Fruit fly (Drosophila melanogaster) whole organism, embryonic: ENCODE data around the gene CG7378.

ENCODE experiments used
- Atf6 ChIP-seq: fragments of 200-800 bp; sonication (Bioruptor generic); IDR thresholded peaks from 2 replicates; pipeline ENCODE4 v1.3.6; 2022; ENCODE audit warnings: missing biosample characterization, missing genetic modification characterization
- CG10654 ChIP-seq: fragments of 200-800 bp; sonication (Bioruptor generic); optimal IDR thresholded peaks from 2 replicates; lab custom pipeline; 2016; ENCODE audit warnings: missing biosample characterization, missing genetic modification characterization
- CG11504 ChIP-seq: fragments of 200-800 bp; sonication (Bioruptor generic); optimal IDR thresholded peaks from 3 replicates; lab custom pipeline; 2019; ENCODE audit warnings: missing biosample characterization, mild to moderate bottlenecking, missing genetic modification characterization, moderate library complexity
- CG11696 ChIP-seq: fragments of 200-800 bp; sonication (Bioruptor generic); IDR thresholded peaks from 2 replicates; pipeline ENCODE4 v1.3.6; 2022; ENCODE audit warnings: missing biosample characterization, missing genetic modification characterization
- CG12071 ChIP-seq: fragments of 200-800 bp; sonication (Bioruptor generic); optimal IDR thresholded peaks from 3 replicates; lab custom pipeline; 2018; ENCODE audit warnings: missing biosample characterization, mild to moderate bottlenecking, missing genetic modification characterization
- CG12391 ChIP-seq: fragments of 200-800 bp; sonication (Bioruptor generic); optimal IDR thresholded peaks from 3 replicates; lab custom pipeline; 2018; ENCODE audit warnings: missing biosample characterization, mild to moderate bottlenecking, missing genetic modification characterization, moderate library complexity
- CG13123 ChIP-seq: fragments of 200-800 bp; sonication (Bioruptor generic); optimal IDR thresholded peaks from 2 replicates; lab custom pipeline; 2016; ENCODE audit warnings: missing biosample characterization, missing genetic modification characterization
- CG14014 ChIP-seq: fragments of 200-800 bp; sonication (Bioruptor generic); IDR thresholded peaks from 2 replicates; pipeline ENCODE4 v1.3.6; 2022; ENCODE audit warnings: missing biosample characterization, missing genetic modification characterization
- CG15269 ChIP-seq: fragments of 200-800 bp; sonication (Bioruptor generic); optimal IDR thresholded peaks from 2 replicates; lab custom pipeline; 2018; ENCODE audit warnings: missing biosample characterization, mild to moderate bottlenecking, missing genetic modification characterization, moderate library complexity
- CG16779 ChIP-seq: fragments of 200-800 bp; sonication (Bioruptor generic); IDR thresholded peaks from 2 replicates; pipeline ENCODE4 v1.3.6; 2022; ENCODE audit warnings: missing biosample characterization, missing genetic modification characterization
- CG16815 ChIP-seq: fragments of 200-800 bp; sonication (Bioruptor generic); optimal IDR thresholded peaks from 3 replicates; lab custom pipeline; 2017; ENCODE audit warnings: missing biosample characterization, mild to moderate bottlenecking, missing genetic modification characterization
- CG17385 ChIP-seq: fragments of 200-800 bp; sonication (Bioruptor generic); optimal IDR thresholded peaks from 3 replicates; lab custom pipeline; 2018; ENCODE audit warnings: missing biosample characterization, mild to moderate bottlenecking, missing genetic modification characterization
- CG2712 ChIP-seq: fragments of 200-800 bp; optimal IDR thresholded peaks from 3 replicates; lab custom pipeline; 2019; ENCODE audit warnings: missing biosample characterization, mild to moderate bottlenecking, missing genetic modification characterization, moderate library complexity
- CG32767 ChIP-seq: fragments of 200-800 bp; sonication (Bioruptor generic); IDR thresholded peaks from 2 replicates; pipeline ENCODE4 v1.3.6; 2022; ENCODE audit warnings: missing biosample characterization, missing genetic modification characterization
- CG32772 ChIP-seq: fragments of 200-800 bp; sonication (Bioruptor generic); IDR thresholded peaks from 2 replicates; pipeline ENCODE4 v1.3.6; 2022; ENCODE audit warnings: missing biosample characterization, missing genetic modification characterization
- CG33213 ChIP-seq: fragments of 200-800 bp; sonication (Bioruptor generic); optimal IDR thresholded peaks from 3 replicates; lab custom pipeline; 2016; ENCODE audit warnings: missing biosample characterization, missing genetic modification characterization
- CG43689 ChIP-seq: fragments of 200-800 bp; sonication (Bioruptor generic); IDR thresholded peaks from 2 replicates; pipeline ENCODE4 v1.3.6; 2022; ENCODE audit warnings: missing biosample characterization, missing genetic modification characterization
- CG7372 ChIP-seq: fragments of 200-800 bp; sonication (Bioruptor generic); IDR thresholded peaks from 2 replicates; pipeline ENCODE4 v1.3.6; 2022; ENCODE audit warnings: missing biosample characterization, missing genetic modification characterization
- CG7556 ChIP-seq: fragments of 200-800 bp; sonication (Bioruptor generic); optimal IDR thresholded peaks from 2 replicates; lab custom pipeline; 2017; ENCODE audit warnings: missing biosample characterization, mild to moderate bottlenecking, missing genetic modification characterization
- CG8924 ChIP-seq: fragments of 200-800 bp; optimal IDR thresholded peaks from 3 replicates; lab custom pipeline; 2019; ENCODE audit warnings: missing biosample characterization, mild to moderate bottlenecking, missing genetic modification characterization, moderate library complexity
- CG9609 ChIP-seq: fragments of 200-800 bp; sonication (Bioruptor generic); optimal IDR thresholded peaks from 3 replicates; lab custom pipeline; 2016; ENCODE audit warnings: missing biosample characterization, missing genetic modification characterization
- CG9876 ChIP-seq: fragments of 200-800 bp; sonication (Bioruptor generic); optimal IDR thresholded peaks from 2 replicates; lab custom pipeline; 2016; ENCODE audit warnings: missing biosample characterization, missing genetic modification characterization
- CHES-1-like ChIP-seq: fragments of 200-800 bp; sonication (Bioruptor generic); optimal IDR thresholded peaks from 2 replicates; lab custom pipeline; 2016; ENCODE audit warnings: missing biosample characterization, missing genetic modification characterization
- D ChIP-seq, 2 experiments: fragments of 200-800 bp in 1 of 2; fragments of >200 bp in 1 of 2; sonication (Bioruptor generic) in 1 of 2; optimal IDR thresholded peaks; 2 replicates in 1 of 2; 3 replicates in 1 of 2; lab custom pipeline; 2017; ENCODE audit warnings: mild to moderate bottlenecking in 1 of 2, missing biosample characterization in 1 of 2, missing genetic modification characterization in 1 of 2, missing genetic modification reagents in 1 of 2
- D19A ChIP-seq: fragments of 200-800 bp; optimal IDR thresholded peaks from 3 replicates; lab custom pipeline; 2019; ENCODE audit warnings: missing biosample characterization, mild to moderate bottlenecking, missing genetic modification characterization, moderate library complexity
- Dad ChIP-seq: fragments of 200-800 bp; sonication (Bioruptor generic); optimal IDR thresholded peaks from 3 replicates; lab custom pipeline; 2016; ENCODE audit warnings: missing biosample characterization, missing genetic modification characterization
- Deaf1 ChIP-seq: fragments of 200-800 bp; optimal IDR thresholded peaks from 3 replicates; lab custom pipeline; 2019; ENCODE audit warnings: missing biosample characterization, mild to moderate bottlenecking, missing genetic modification characterization, moderate library complexity
- Dll ChIP-seq: fragments of 200-800 bp; sonication (Bioruptor generic); IDR thresholded peaks from 4 replicates; pipeline ENCODE4 v1.3.6; 2022; ENCODE audit warnings: missing biosample characterization, missing genetic modification characterization; ENCODE audit not compliant: partially characterized antibody
- Dref ChIP-seq: fragments of 200-800 bp; sonication (Bioruptor generic); IDR thresholded peaks from 2 replicates; pipeline ENCODE4 v1.3.6; 2022; ENCODE audit warnings: missing biosample characterization, missing genetic modification characterization
- E2f2 ChIP-seq: fragments of 200-800 bp; sonication (Bioruptor generic); IDR thresholded peaks from 2 replicates; pipeline ENCODE4 v1.3.6; 2022; ENCODE audit warnings: missing biosample characterization, missing genetic modification characterization
- Ets65A ChIP-seq: fragments of 200-800 bp; sonication (Bioruptor generic); peaks from one replicate; lab custom pipeline; 2016; ENCODE audit warnings: missing biosample characterization, missing genetic modification characterization
- HHEX ChIP-seq: fragments of 200-800 bp; sonication (Bioruptor generic); optimal IDR thresholded peaks from 3 replicates; lab custom pipeline; 2017; ENCODE audit warnings: missing biosample characterization, mild to moderate bottlenecking, missing genetic modification characterization, missing genetic modification reagents
- HmgZ ChIP-seq: fragments of 200-800 bp; sonication (Bioruptor generic); optimal IDR thresholded peaks from 2 replicates; lab custom pipeline; 2018; ENCODE audit warnings: missing biosample characterization, mild to moderate bottlenecking, missing genetic modification characterization
- NC2β ChIP-seq: fragments of 200-800 bp; sonication (Bioruptor generic); optimal IDR thresholded peaks from 2 replicates; lab custom pipeline; 2016; ENCODE audit warnings: missing biosample characterization, missing genetic modification characterization
- Nf-YC ChIP-seq: fragments of 200-800 bp; optimal IDR thresholded peaks from 3 replicates; lab custom pipeline; 2019; ENCODE audit warnings: missing biosample characterization, mild to moderate bottlenecking, missing genetic modification characterization, moderate library complexity
- Pdp1 ChIP-seq, 2 experiments: fragments of 200-800 bp; sonication (Bioruptor generic); optimal IDR thresholded peaks; 3 replicates each; lab custom pipeline; 2016; ENCODE audit warnings: missing biosample characterization in 2 of 2, missing genetic modification characterization in 2 of 2, mild to moderate bottlenecking in 1 of 2, moderate library complexity in 1 of 2
- Ravus ChIP-seq: fragments of 200-800 bp; sonication (Bioruptor generic); IDR thresholded peaks from 2 replicates; pipeline ENCODE4 v1.3.6; 2022; ENCODE audit warnings: missing biosample characterization, missing genetic modification characterization
- Rfx ChIP-seq: fragments of 200-800 bp; sonication (Bioruptor generic); IDR thresholded peaks from 2 replicates; pipeline ENCODE4 v1.3.6; 2022; ENCODE audit warnings: missing biosample characterization, missing genetic modification characterization
- Side ChIP-seq: fragments of 200-800 bp; sonication (Bioruptor generic); optimal IDR thresholded peaks from 2 replicates; lab custom pipeline; 2016; ENCODE audit warnings: missing biosample characterization, missing genetic modification characterization
- Usf ChIP-seq: fragments of 200-800 bp; sonication (Bioruptor generic); optimal IDR thresholded peaks from 2 replicates; lab custom pipeline; 2017; ENCODE audit warnings: missing genotype, missing biosample characterization, missing genetic modification characterization
- Xbp1 ChIP-seq: fragments of 200-800 bp; sonication (Bioruptor generic); optimal IDR thresholded peaks from 3 replicates; lab custom pipeline; 2016; ENCODE audit warnings: missing biosample characterization, mild to moderate bottlenecking, missing genetic modification characterization
- al ChIP-seq: fragments of 200-800 bp; sonication (Bioruptor generic); IDR thresholded peaks from 2 replicates; pipeline ENCODE4 v1.3.6; 2022; ENCODE audit warnings: missing biosample characterization, missing genetic modification characterization
- ato ChIP-seq: fragments of 200-800 bp; sonication (Bioruptor generic); IDR thresholded peaks from 2 replicates; pipeline ENCODE4 v1.3.6; 2022; ENCODE audit warnings: missing biosample characterization, missing genetic modification characterization; ENCODE audit not compliant: partially characterized antibody
- btn ChIP-seq: fragments of 200-800 bp; sonication (Bioruptor generic); optimal IDR thresholded peaks from 2 replicates; lab custom pipeline; 2016; ENCODE audit warnings: missing biosample characterization, missing genetic modification characterization
- cas ChIP-seq: fragments of 200-800 bp; sonication (Bioruptor generic); IDR thresholded peaks from 2 replicates; pipeline ENCODE4 v1.3.6; 2022; ENCODE audit warnings: missing biosample characterization, missing genetic modification characterization
- ewg ChIP-seq: fragments of 200-800 bp; sonication (Bioruptor generic); optimal IDR thresholded peaks from 3 replicates; lab custom pipeline; 2017; ENCODE audit warnings: mild to moderate bottlenecking, missing biosample characterization, missing genetic modification reagents, missing genetic modification characterization
- eyg ChIP-seq: fragments of 200-800 bp; sonication (Bioruptor generic); optimal IDR thresholded peaks from 3 replicates; lab custom pipeline; 2016; ENCODE audit warnings: missing biosample characterization, missing genetic modification characterization
- gem ChIP-seq: fragments of 200-800 bp; sonication (Bioruptor generic); optimal IDR thresholded peaks from 2 replicates; lab custom pipeline; 2019; ENCODE audit warnings: missing biosample characterization, mild to moderate bottlenecking, missing genetic modification characterization, moderate library complexity
- luna ChIP-seq: fragments of 200-800 bp; sonication (Bioruptor generic); optimal IDR thresholded peaks from 2 replicates; lab custom pipeline; 2016; ENCODE audit warnings: missing biosample characterization, missing genetic modification characterization
- nau ChIP-seq: fragments of 200-800 bp; sonication (Bioruptor generic); optimal IDR thresholded peaks from 3 replicates; lab custom pipeline; 2017; ENCODE audit warnings: missing biosample characterization, mild to moderate bottlenecking, missing genetic modification characterization, missing genetic modification reagents
- sens-2 ChIP-seq: fragments of 200-800 bp; sonication (Bioruptor generic); IDR thresholded peaks from 2 replicates; pipeline ENCODE4 v1.3.6; 2022; ENCODE audit warnings: missing biosample characterization, missing genetic modification characterization
- sob ChIP-seq: fragments of 200-800 bp; sonication (Bioruptor generic); IDR thresholded peaks from 2 replicates; pipeline ENCODE4 v1.3.6; 2022; ENCODE audit warnings: missing biosample characterization, missing genetic modification characterization

The CG7378 gene

DNA sequence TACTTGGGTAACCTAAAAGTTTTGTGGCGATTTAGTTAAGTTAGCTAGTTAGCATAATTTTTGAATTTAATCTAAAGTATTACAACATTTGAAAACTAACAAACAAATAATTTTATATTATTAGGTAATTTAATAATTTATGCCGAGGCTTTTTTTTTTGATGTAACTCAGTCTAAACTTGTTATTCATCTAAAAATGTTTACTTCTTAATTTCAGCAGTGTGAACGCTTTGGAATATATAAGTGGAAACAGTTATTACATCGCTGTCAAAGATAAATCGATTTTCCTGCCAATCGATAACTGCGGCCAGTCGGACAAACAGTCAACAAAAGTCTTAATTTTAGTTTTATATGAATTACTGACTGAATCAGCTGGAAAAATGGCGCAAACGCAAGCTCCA is 42.3 kb upstream of the CG7378 start, which contains the start of gene Usp39 (continued):
- no peak for TF ChIP-seq Ets65A (GFP tag; lab: Kevin White, UChicago)
- TF ChIP-seq CG9609 (GFP tag; lab: Kevin White, UChicago): no peak
- TF ChIP-seq CG16815 (GFP tag; lab: Kevin White, UChicago): no peak
- peak; percentile 50 for TF ChIP-seq Xbp1 (GFP tag; lab: Kevin White, UChicago)
- no peak for TF ChIP-seq eyg (GFP tag; lab: Kevin White, UChicago)
- TF ChIP-seq CG11696 (GFP tag; lab: Robert Waterston, UW): no peak
- TF ChIP-seq Side: no peak
- no peak for TF ChIP-seq CG16779 (GFP tag; lab: Robert Waterston, UW)
- TF ChIP-seq HmgZ (tag; lab: Kevin White, UChicago): no peak
- TF ChIP-seq CHES-1-like (GFP tag; lab: Kevin White, UChicago): peak; percentile 19
- no peak for TF ChIP-seq Atf6 (GFP tag; lab: Robert Waterston, UW)
- no peak for TF ChIP-seq cas (GFP tag; lab: Robert Waterston, UW)
- peak; percentile 25; the same call in 1 of the 2 replicates for TF ChIP-seq ato (GFP tag; lab: Robert Waterston, UW)
- no peak for TF ChIP-seq Deaf1 (tag; lab: Kevin White, UChicago)
- TF ChIP-seq Dad (GFP tag; lab: Kevin White, UChicago): no peak
- no peak for TF ChIP-seq CG43689
- no peak for TF ChIP-seq luna (GFP tag; lab: Kevin White, UChicago)
- TF ChIP-seq CG12391 (tag; lab: Kevin White, UChicago): peak; percentile 62
- no peak for TF ChIP-seq NC2β (GFP tag; lab: Kevin White, UChicago)
- no peak for TF ChIP-seq CG33213 (GFP tag; lab: Kevin White, UChicago)
- peak in 1 of 2 experiments; percentile 2 for TF ChIP-seq Pdp1 (GFP tag; optimal IDR thresholded peaks at IDR 0.05; lab: Kevin White, UChicago)
- peak; percentile 80 for TF ChIP-seq Dref (GFP tag; lab: Robert Waterston, UW)
- TF ChIP-seq Ravus (GFP tag; lab: Robert Waterston, UW): no peak
- no peak for TF ChIP-seq CG7556 (GFP tag; lab: Kevin White, UChicago)
- TF ChIP-seq D (optimal IDR thresholded peaks at IDR 0.05; lab: Kevin White, UChicago): no peak
- no peak for TF ChIP-seq D (GFP tag; optimal IDR thresholded peaks at IDR 0.05; lab: Kevin White, UChicago)
- no peak for TF ChIP-seq sens-2
- TF ChIP-seq CG9876 (GFP tag; lab: Kevin White, UChicago): no peak
- no peak for TF ChIP-seq CG32767 (GFP tag; lab: Robert Waterston, UW)
- no peak for TF ChIP-seq CG8924 (tag; lab: Kevin White, UChicago)
- peak; percentile 32 for TF ChIP-seq CG2712
- TF ChIP-seq btn (GFP tag; lab: Kevin White, UChicago): no peak
- no peak for TF ChIP-seq CG17385 (GFP tag; lab: Kevin White, UChicago)
- no peak for TF ChIP-seq HHEX (GFP tag; lab: Kevin White, UChicago)
- no peak for TF ChIP-seq CG12071 (GFP tag; lab: Kevin White, UChicago)
- no peak for TF ChIP-seq CG10654 (GFP tag; lab: Kevin White, UChicago)
- no peak for TF ChIP-seq ewg (GFP tag; lab: Kevin White, UChicago)
- TF ChIP-seq al (GFP tag; lab: Robert Waterston, UW): no peak
- no peak; the same call in 1 of the 2 replicates for TF ChIP-seq E2f2 (GFP tag; lab: Robert Waterston, UW)
- no peak for TF ChIP-seq D19A (tag; lab: Kevin White, UChicago)
- TF ChIP-seq Nf-YC (tag; lab: Kevin White, UChicago): no peak
- no peak for TF ChIP-seq CG15269 (tag; lab: Kevin White, UChicago)
- no peak for TF ChIP-seq CG14014 (GFP tag; lab: Robert Waterston, UW)
- no peak for TF ChIP-seq CG32772 (GFP tag; lab: Robert Waterston, UW)
- no peak for TF ChIP-seq nau (GFP tag; lab: Kevin White, UChicago)
- TF ChIP-seq sob: peak; percentile 28; the same call in 1 of the 2 replicates
- peak; percentile 68 for TF ChIP-seq gem
- peak; percentile 57 for TF ChIP-seq Rfx (GFP tag; lab: Robert Waterston, UW)
- no peak for TF ChIP-seq Usf (GFP tag; lab: Kevin White, UChicago)
- no peak for TF ChIP-seq CG13123 (GFP tag; lab: Kevin White, UChicago)
- TF ChIP-seq CG7372 (GFP tag; lab: Robert Waterston, UW): no peak
- no peak for TF ChIP-seq CG11504 (tag; lab: Kevin White, UChicago)
- peak; percentile 54 for TF ChIP-seq Dll
